Fruit fly (Drosophila melanogaster): ENCODE data around the gene prt.

dm6 chr3R:23736365-23736764, 37.5 kb upstream of the prt start:
- TF ChIP-seq dl (GFP tag; optimal IDR thresholded peaks at IDR 0.05; ENCODE audit: insufficient read depth in 1 of 2, partially characterized antibody in 2 of 2) (no peak), Myc (optimal IDR thresholded peaks at IDR 0.05) (no peak), Dfd (GFP tag; optimal IDR thresholded peaks at IDR 0.05) (no peak), HLH106 (tag; optimal IDR thresholded peaks at IDR 0.05) (no peak), jim (GFP tag; optimal IDR thresholded peaks at IDR 0.05) (no peak), lola (GFP tag; optimal IDR thresholded peaks at IDR 0.05) (no peak), CrebA (GFP tag; optimal IDR thresholded peaks at IDR 0.05; ENCODE audit: borderline replicate concordance) (no peak), psq (GFP tag; optimal IDR thresholded peaks at IDR 0.05) (no peak), pan (optimal IDR thresholded peaks at IDR 0.05) (no peak), fru (GFP tag; optimal IDR thresholded peaks at IDR 0.05) (no peak), dsf (GFP tag; optimal IDR thresholded peaks at IDR 0.05; ENCODE audit: borderline replicate concordance) (no peak)
